Worm (Caenorhabditis elegans): ENCODE measurements around the gene baf-1.
A peak's percentile ranks its signal among the peaks of the same experiment; 100 is the strongest.

baf-1 gene

DNA sequence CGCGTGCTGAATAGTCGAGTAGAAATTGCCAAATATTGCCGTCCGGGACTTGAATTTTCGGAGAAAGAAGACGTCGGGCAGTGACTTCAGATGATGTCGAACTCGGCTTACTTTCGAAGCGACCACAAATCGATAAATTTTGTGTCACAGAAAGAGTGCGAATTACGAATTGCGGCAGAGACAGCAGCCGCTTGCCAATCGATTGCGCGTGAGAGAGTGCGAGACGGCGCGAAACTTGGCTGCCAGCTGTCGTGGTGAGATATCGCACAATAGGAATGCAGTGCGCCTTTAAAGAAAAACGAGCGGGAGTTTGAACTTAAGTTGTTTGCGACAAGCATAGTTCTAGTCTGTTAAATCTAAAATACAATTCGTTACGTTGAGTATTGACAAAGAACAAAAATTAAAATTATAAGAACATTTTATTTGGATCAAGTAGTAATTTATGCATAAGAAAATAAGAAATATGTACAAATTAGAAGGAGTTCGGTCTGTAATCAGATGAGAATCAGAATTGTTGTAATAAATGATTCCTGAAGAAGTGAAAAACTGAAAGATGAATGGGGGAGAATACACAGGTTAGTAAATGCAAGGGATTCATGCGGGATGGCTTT lies 23.7 kb upstream of the baf-1 start, which contains the start of gene pir-2 (continued):
- TF ChIP-seq nhr-6 (tag; optimal IDR thresholded peaks at IDR 0.05) (peak; percentile 41), snpc-4 (tag; optimal IDR thresholded peaks at IDR 0.05) (peak; percentile 79), dmd-4 (tag; optimal IDR thresholded peaks at IDR 0.05) (no peak), blmp-1 (tag; optimal IDR thresholded peaks at IDR 0.05; ENCODE audit: insufficient read depth) (peak; percentile 27), nhr-21 (tag; optimal IDR thresholded peaks at IDR 0.05) (peak; percentile 74), nhr-10 (tag; optimal IDR thresholded peaks at IDR 0.05) (no peak), ztf-4 (tag; optimal IDR thresholded peaks at IDR 0.05) (peak; percentile 63), elt-3 (tag; optimal IDR thresholded peaks at IDR 0.05) (no peak), ztf-1 (GFP tag; conservative IDR thresholded peaks at IDR 0.05) (no peak), ceh-82 (tag; optimal IDR thresholded peaks at IDR 0.05) (no peak), lsy-2 (tag; optimal IDR thresholded peaks at IDR 0.05) (peak; percentile 70 to 93), nhr-12 (tag; optimal IDR thresholded peaks at IDR 0.05) (no peak), ZK546.5 (tag; optimal IDR thresholded peaks at IDR 0.05) (peak; percentile 58), nhr-129 (tag; optimal IDR thresholded peaks at IDR 0.05) (peak; percentile 92), aly-2 (tag; optimal IDR thresholded peaks at IDR 0.05) (no peak), elt-1 (tag; optimal IDR thresholded peaks at IDR 0.05) (no peak)

DNA sequence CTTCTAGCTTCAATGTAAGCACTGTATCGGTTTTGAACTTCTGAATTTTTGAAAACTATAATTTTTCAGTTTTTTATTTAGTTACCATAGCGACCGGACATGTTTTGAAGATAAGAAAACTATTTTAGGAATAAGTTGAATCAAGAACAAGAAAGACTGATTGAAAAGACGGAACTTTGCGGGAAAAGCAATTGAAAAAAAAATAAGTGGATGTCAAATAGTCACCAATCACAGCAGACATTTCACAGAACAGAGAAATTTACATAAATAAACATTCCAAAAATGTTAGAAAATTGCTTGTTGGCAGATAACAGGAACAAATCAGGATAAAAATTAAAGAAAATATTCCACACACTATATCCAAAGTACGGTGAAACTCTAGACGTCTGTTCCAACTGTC lies 17.4 kb upstream of the baf-1 start, which contains the start of gene F54C8.6:
Gene F54C8.6 (minus strand): TSS at position 101 of the 400 bp plus-strand sequence.
- TF ChIP-seq nhr-21 (tag; optimal IDR thresholded peaks at IDR 0.05) (no peak), ztf-1 (GFP tag; conservative IDR thresholded peaks at IDR 0.05) (no peak), nhr-11 (tag; optimal IDR thresholded peaks at IDR 0.05) (no peak), mdl-1 (tag; optimal IDR thresholded peaks at IDR 0.05) (no peak), nhr-10 (tag; optimal IDR thresholded peaks at IDR 0.05) (no peak), nhr-237 (tag; optimal IDR thresholded peaks at IDR 0.05) (no peak), ztf-11 (tag; optimal IDR thresholded peaks at IDR 0.05) (no peak), snpc-4 (tag; optimal IDR thresholded peaks at IDR 0.05) (no peak), fos-1 (tag; optimal IDR thresholded peaks at IDR 0.05) (no peak), peb-1 (tag; optimal IDR thresholded peaks at IDR 0.05) (no peak), unc-39 (tag; optimal IDR thresholded peaks at IDR 0.05) (no peak), zag-1 (tag; optimal IDR thresholded peaks at IDR 0.05) (no peak)

DNA sequence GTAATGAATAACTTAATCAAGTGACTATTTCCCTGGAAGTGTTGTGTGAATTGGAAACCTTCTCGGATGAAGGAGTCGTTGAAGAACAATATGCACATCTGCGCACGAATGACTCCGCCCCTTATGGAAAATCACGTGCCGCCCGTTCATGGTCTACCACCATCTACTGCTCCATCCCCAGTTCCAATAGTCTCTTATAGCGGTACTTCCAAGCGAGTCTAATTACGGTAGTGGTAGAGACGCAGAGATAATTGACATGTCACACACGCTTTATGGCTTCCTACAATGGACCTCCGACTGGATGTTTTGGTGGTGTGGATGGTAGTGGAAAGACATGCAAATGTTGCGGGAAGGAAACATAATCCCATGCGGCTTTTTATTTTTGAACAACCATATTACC lies 16.3 kb upstream of the baf-1 start:
- TF ChIP-seq elt-1 (tag; optimal IDR thresholded peaks at IDR 0.05): no peak
- TF ChIP-seq snpc-4 (tag; optimal IDR thresholded peaks at IDR 0.05): no peak
- TF ChIP-seq mab-5 (tag; optimal IDR thresholded peaks at IDR 0.05): no peak
- TF ChIP-seq nhr-10 (tag; optimal IDR thresholded peaks at IDR 0.05): no peak
- no peak for TF ChIP-seq lin-39 (tag; optimal IDR thresholded peaks at IDR 0.05)
- no peak for TF ChIP-seq skn-1 (tag; optimal IDR thresholded peaks at IDR 0.05)
- TF ChIP-seq nhr-129 (tag; optimal IDR thresholded peaks at IDR 0.05): peak; percentile 42
- TF ChIP-seq egl-27 (tag; optimal IDR thresholded peaks at IDR 0.05): no peak
- no peak for TF ChIP-seq nhr-12 (tag; optimal IDR thresholded peaks at IDR 0.05)
- TF ChIP-seq lsy-2 (tag; optimal IDR thresholded peaks at IDR 0.05): peak in 1 of 2 experiments; percentile 18
- TF ChIP-seq blmp-1 (tag; optimal IDR thresholded peaks at IDR 0.05; ENCODE audit: insufficient read depth): no peak
- peak; percentile 65 for TF ChIP-seq C34F6.9 (tag; optimal IDR thresholded peaks at IDR 0.05)
- TF ChIP-seq peb-1 (tag; optimal IDR thresholded peaks at IDR 0.05): no peak
- TF ChIP-seq mdl-1 (tag; optimal IDR thresholded peaks at IDR 0.05): no peak
- TF ChIP-seq nhr-23 (tag; optimal IDR thresholded peaks at IDR 0.05): no peak
- TF ChIP-seq alr-1 (tag; optimal IDR thresholded peaks at IDR 0.05): no peak

DNA sequence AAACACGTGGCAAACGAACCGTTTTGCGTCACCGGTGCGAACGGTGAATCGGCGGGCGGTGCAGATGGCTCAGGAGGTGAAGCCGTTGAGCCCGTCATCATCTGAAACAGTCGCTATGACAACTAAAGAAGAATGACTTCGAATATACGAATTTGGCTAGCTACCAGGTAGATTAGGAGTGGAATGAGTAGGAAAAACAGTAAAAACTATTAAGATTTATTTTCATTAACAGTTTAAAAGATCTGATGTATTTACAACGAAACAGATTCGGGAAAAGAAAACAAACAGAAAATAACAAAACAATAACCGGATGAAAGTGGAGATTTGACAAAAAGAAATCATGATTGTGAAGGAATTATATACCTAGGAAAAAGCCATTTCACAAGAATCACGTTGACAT lies 13.3 kb upstream of the baf-1 start, which contains the start of gene F54C8.7:
Gene F54C8.7 (minus strand): TSS at position 101 of the 400 bp plus-strand sequence.
- TF ChIP-seq alr-1 (tag; optimal IDR thresholded peaks at IDR 0.05) (no peak), sma-3 (GFP tag; optimal IDR thresholded peaks at IDR 0.05) (no peak), C34F6.9 (tag; optimal IDR thresholded peaks at IDR 0.05) (no peak), nhr-11 (tag; optimal IDR thresholded peaks at IDR 0.05) (no peak), lin-39 (tag; optimal IDR thresholded peaks at IDR 0.05) (no peak), elt-3 (tag; optimal IDR thresholded peaks at IDR 0.05) (no peak), ztf-4 (tag; optimal IDR thresholded peaks at IDR 0.05) (no peak), lsy-2 (tag; optimal IDR thresholded peaks at IDR 0.05) (no peak), blmp-1 (tag; optimal IDR thresholded peaks at IDR 0.05; ENCODE audit: insufficient read depth) (no peak), snpc-4 (tag; optimal IDR thresholded peaks at IDR 0.05) (no peak), aly-2 (tag; optimal IDR thresholded peaks at IDR 0.05) (no peak), nhr-6 (tag; optimal IDR thresholded peaks at IDR 0.05) (no peak), Y55F3AM.14 (GFP tag; optimal IDR thresholded peaks at IDR 0.05) (no peak), unc-39 (tag; optimal IDR thresholded peaks at IDR 0.05) (no peak), skn-1 (tag; optimal IDR thresholded peaks at IDR 0.05) (no peak)
